Worm (Caenorhabditis elegans): ENCODE data around the gene B0457.4.

B0457.4 gene

DNA sequence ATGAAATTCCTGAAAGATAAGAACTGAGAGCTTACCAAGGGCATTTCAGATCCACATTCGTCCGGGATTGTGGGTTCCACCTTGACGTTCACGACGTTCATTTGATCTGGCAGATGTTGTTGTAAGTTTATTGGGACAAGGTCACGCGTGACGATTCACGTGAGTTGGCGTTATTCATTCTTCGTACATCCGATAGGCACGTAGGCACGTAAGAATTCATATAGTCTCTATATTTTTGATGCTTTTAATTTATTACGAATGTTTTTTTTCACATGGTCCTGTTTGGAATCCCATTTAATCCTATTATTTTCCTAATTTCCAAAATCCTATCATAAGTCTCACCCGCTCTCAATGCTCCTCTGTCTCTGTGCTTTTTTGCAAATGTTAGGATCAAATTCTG is at the start of gene B0457.4:
TSS of gene B0457.4 (minus strand) at position 101 of the 400 bp plus-strand sequence.
- TF ChIP-seq ceh-16 (tag; optimal IDR thresholded peaks at IDR 0.05): no peak
- no peak for TF ChIP-seq elt-2 (tag; optimal IDR thresholded peaks at IDR 0.05)
- TF ChIP-seq nhr-76 (tag; optimal IDR thresholded peaks at IDR 0.05): no peak
- TF ChIP-seq unc-39 (tag; optimal IDR thresholded peaks at IDR 0.05): no peak
- TF ChIP-seq nhr-28 (tag; optimal IDR thresholded peaks at IDR 0.05): no peak
- no peak for TF ChIP-seq mdl-1 (tag; optimal IDR thresholded peaks at IDR 0.05)
- no peak for TF ChIP-seq elt-1 (tag; optimal IDR thresholded peaks at IDR 0.05)
- TF ChIP-seq nhr-11 (tag; optimal IDR thresholded peaks at IDR 0.05): no peak
- TF ChIP-seq nhr-77 (tag; optimal IDR thresholded peaks at IDR 0.05): no peak
- no peak for TF ChIP-seq nhr-23 (tag; optimal IDR thresholded peaks at IDR 0.05)
- TF ChIP-seq snpc-4 (tag; optimal IDR thresholded peaks at IDR 0.05): no peak

DNA sequence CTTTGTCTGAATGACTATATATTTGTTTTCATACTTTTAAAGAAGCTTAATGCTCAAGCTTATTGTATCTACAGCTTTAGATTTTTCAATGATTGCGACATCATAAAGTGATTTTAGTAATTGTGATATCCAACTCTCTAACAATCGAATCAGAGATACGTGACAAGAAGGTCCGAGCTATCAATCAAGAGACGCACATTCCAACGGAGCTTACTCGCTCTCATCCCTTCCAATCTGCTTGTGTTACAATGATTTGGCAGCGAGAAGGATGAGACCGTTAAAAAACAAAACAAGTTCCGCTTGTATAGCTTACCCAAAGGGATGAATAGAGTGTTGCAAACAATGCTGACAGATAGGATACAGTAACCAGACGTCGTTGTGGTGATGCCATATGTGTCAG is 49.6 kb upstream of the B0457.4 start:
- TF ChIP-seq fos-1 (tag; optimal IDR thresholded peaks at IDR 0.05) (no peak), nhr-25 (tag; optimal IDR thresholded peaks at IDR 0.05) (no peak), lin-39 (tag; optimal IDR thresholded peaks at IDR 0.05) (peak; percentile 74), nhr-67 (tag; optimal IDR thresholded peaks at IDR 0.05) (no peak), R02D3.7 (tag; optimal IDR thresholded peaks at IDR 0.05) (no peak), ztf-4 (tag; optimal IDR thresholded peaks at IDR 0.05) (no peak), pqm-1 (tag; optimal IDR thresholded peaks at IDR 0.05) (no peak)

DNA sequence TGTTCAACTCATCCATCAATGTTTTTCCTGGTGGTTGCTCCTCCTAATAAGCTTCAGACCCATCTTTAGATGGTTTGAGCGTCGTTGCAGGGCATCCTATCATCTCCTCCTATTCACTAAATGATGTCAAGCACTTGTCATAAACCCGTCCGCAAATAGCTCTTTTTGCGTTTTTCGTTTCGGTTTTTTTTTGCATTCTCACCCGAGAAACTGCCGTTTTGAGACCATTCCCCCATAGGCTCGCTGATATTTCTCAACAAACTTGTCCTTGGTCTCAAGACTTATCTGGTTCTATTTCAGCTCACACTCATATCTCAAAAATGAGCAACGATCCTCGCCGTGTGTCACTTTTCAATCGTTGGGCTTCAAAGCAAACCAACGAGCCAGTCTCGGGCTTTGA is 48.6 kb upstream of the B0457.4 start, which contains the start of gene cal-2:
TSS of gene cal-2 (plus strand) at position 301 of the 400 bp plus-strand sequence.
- no peak for TF ChIP-seq nhr-77 (tag; optimal IDR thresholded peaks at IDR 0.05)
- no peak for TF ChIP-seq tbx-2 (tag; optimal IDR thresholded peaks at IDR 0.05)
- no peak for TF ChIP-seq elt-2 (tag; optimal IDR thresholded peaks at IDR 0.05)
- TF ChIP-seq nhr-76 (tag; optimal IDR thresholded peaks at IDR 0.05): no peak
- TF ChIP-seq nhr-28 (tag; optimal IDR thresholded peaks at IDR 0.05): no peak
- TF ChIP-seq pha-4 (tag; optimal IDR thresholded peaks at IDR 0.05): no peak
- no peak for TF ChIP-seq sea-2 (GFP tag; optimal IDR thresholded peaks at IDR 0.05)
- no peak for TF ChIP-seq egl-27 (tag; optimal IDR thresholded peaks at IDR 0.05)

DNA sequence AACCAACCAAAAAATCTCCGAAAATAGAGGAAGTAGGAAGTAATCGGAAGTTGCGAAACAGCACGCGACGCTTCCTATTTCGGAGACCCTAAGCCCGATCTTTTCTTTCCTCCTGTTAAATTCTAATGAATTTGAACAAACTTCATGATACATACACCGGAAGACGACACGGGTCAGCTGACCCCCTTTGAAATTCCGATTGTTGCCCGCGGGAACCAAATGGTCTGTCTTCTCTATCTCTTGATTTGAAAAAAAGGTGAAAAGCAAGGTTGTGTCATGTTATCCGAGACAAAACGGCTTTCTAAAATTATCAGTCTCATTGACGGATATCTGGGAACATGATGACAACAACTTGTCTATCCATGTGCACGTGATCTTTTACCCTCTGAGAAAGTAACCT is 47.3 kb upstream of the B0457.4 start:
- TF ChIP-seq skn-1 (tag; optimal IDR thresholded peaks at IDR 0.05) (no peak), lin-39 (tag; optimal IDR thresholded peaks at IDR 0.05) (peak; percentile 61)

DNA sequence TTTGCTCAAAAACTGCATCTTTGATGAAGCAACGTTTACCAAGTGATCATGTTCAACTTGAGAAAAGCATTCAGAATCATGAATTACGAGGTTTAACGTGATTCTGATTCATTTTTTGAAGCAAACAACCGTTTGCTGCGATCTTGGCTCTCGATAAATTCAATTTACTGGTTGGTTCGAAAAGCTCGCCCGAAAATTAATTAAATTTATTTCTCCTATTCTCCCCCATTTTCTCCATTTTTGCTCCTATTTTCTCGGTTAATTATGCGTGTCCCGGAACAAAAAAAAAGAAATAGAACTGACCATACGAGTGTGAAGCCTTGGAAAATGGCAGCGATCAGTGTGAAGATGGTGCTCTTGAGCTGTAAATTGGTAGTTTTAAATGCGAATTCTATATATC is 45.1 kb upstream of the B0457.4 start:
- no peak for TF ChIP-seq fkh-2 (tag; optimal IDR thresholded peaks at IDR 0.05)
- TF ChIP-seq nhr-43 (tag; optimal IDR thresholded peaks at IDR 0.05; ENCODE audit: poor library complexity, severe bottlenecking): no peak
- no peak for TF ChIP-seq ztf-4 (tag; optimal IDR thresholded peaks at IDR 0.05)
- no peak for TF ChIP-seq zag-1 (tag; optimal IDR thresholded peaks at IDR 0.05)
- no peak for TF ChIP-seq ceh-82 (tag; optimal IDR thresholded peaks at IDR 0.05)
- TF ChIP-seq nhr-12 (tag; optimal IDR thresholded peaks at IDR 0.05): no peak
- no peak for TF ChIP-seq snpc-4 (tag; optimal IDR thresholded peaks at IDR 0.05)
- no peak for TF ChIP-seq mdl-1 (tag; optimal IDR thresholded peaks at IDR 0.05)
- TF ChIP-seq unc-62 (GFP tag; optimal IDR thresholded peaks at IDR 0.05): no peak
- no peak for TF ChIP-seq nfya-1 (tag; optimal IDR thresholded peaks at IDR 0.05; ENCODE audit: insufficient read depth)
- TF ChIP-seq hmg-11 (tag; optimal IDR thresholded peaks at IDR 0.05): no peak
- TF ChIP-seq ceh-9 (tag; optimal IDR thresholded peaks at IDR 0.05): no peak
- TF ChIP-seq jun-1 (tag; optimal IDR thresholded peaks at IDR 0.05): no peak
- TF ChIP-seq fos-1 (tag; optimal IDR thresholded peaks at IDR 0.05): no peak

DNA sequence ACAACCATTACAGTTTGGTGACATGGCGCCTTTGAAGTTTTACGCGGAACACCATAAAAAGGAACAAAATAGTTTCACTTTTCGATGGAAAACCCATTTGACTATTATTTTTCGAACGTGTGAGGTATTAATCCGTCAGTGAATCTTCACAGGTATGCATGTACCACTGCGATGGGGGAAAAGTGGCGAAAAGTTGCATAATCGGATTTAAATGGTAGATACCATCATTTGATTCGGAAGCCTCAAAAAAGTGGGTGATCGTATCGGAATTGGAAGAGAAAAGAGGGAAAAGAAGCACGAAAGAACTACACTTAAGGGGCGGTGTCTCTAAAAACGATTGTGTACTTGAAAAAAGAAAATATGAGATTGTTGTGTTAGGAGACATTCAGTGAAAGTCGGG is 41.9 kb upstream of the B0457.4 start:
- TF ChIP-seq elt-1 (tag; optimal IDR thresholded peaks at IDR 0.05) (peak; percentile 64), nhr-76 (tag; optimal IDR thresholded peaks at IDR 0.05) (no peak), nhr-25 (tag; optimal IDR thresholded peaks at IDR 0.05) (peak; percentile 8)
